Worm (Caenorhabditis elegans) whole organism, L1 larva: ENCODE data around the gene C16C8.7.
A peak's percentile ranks its signal among the peaks of the same experiment; 100 is the strongest.

Source experiments
- C16A3.4 ChIP-seq: fragments of 150-350 bp; optimal IDR thresholded peaks from 2 replicates; lab custom pipeline; 2014; ENCODE audit warnings: missing biosample characterization, missing genetic modification characterization
- C34B4.2 ChIP-seq: sonication (generic microtip); optimal IDR thresholded peaks from 2 replicates; lab custom pipeline; 2017; ENCODE audit warnings: mild to moderate bottlenecking, missing genetic modification characterization, missing compliant biosample characterization
- Y116A8C.19 ChIP-seq: sonication (generic microtip); optimal IDR thresholded peaks from 2 replicates; lab custom pipeline; 2016; ENCODE audit warnings: missing compliant biosample characterization, missing genetic modification characterization, borderline replicate concordance
- alr-1 ChIP-seq: fragments of 200-800 bp; sonication (Bioruptor generic); optimal IDR thresholded peaks from 2 replicates; lab custom pipeline; 2018; ENCODE audit warnings: borderline replicate concordance, mild to moderate bottlenecking, missing genetic modification characterization, missing compliant biosample characterization
- aly-2 ChIP-seq: fragments of 150-350 bp; optimal IDR thresholded peaks from 2 replicates; lab custom pipeline; 2014; ENCODE audit warnings: missing biosample characterization, missing genetic modification characterization
- blmp-1 ChIP-seq: fragments of 150-350 bp; optimal IDR thresholded peaks from 2 replicates; lab custom pipeline; 2014; ENCODE audit warnings: missing biosample characterization, missing genetic modification characterization
- ceh-88 ChIP-seq: fragments of 200-800 bp; sonication (Bioruptor generic); IDR thresholded peaks from 2 replicates; pipeline ENCODE4 v1.3.6; 2022; ENCODE audit warnings: missing genetic modification characterization, missing compliant biosample characterization
- ceh-90 ChIP-seq: sonication (generic microtip); optimal IDR thresholded peaks from 2 replicates; lab custom pipeline; 2016; ENCODE audit warnings: missing genetic modification characterization, missing compliant biosample characterization
- ces-1 ChIP-seq: fragments of 150-350 bp; optimal IDR thresholded peaks from 2 replicates; lab custom pipeline; 2014; ENCODE audit warnings: missing biosample characterization, missing genetic modification reagents, missing genetic modification characterization
- dsc-1 ChIP-seq: sonication (generic microtip); optimal IDR thresholded peaks from 2 replicates; lab custom pipeline; 2016; ENCODE audit warnings: mild to moderate bottlenecking, missing genetic modification characterization, missing compliant biosample characterization
- efl-1 ChIP-seq, 4 experiments: fragments of 150-350 bp; optimal IDR thresholded peaks in 3 of 4; peaks in 1 of 4; 1 replicate in 1 of 4; 2 replicates in 3 of 4; lab custom pipeline; 2014; ENCODE audit warnings: missing biosample characterization in 2 of 4, missing genetic modification characterization in 2 of 4, missing genetic modification reagents in 2 of 4
- efl-3 ChIP-seq: fragments of 200-800 bp; sonication (Bioruptor generic); optimal IDR thresholded peaks from 2 replicates; lab custom pipeline; 2018; ENCODE audit warnings: mild to moderate bottlenecking, missing genetic modification characterization, missing compliant biosample characterization
- egl-13 ChIP-seq: sonication (generic microtip); optimal IDR thresholded peaks from 2 replicates; lab custom pipeline; 2016; ENCODE audit warnings: missing genotype, missing genetic modification reagents, missing genetic modification characterization, missing compliant biosample characterization
- egl-27 ChIP-seq, 2 experiments: fragments of 150-350 bp in 1 of 2; sonication (generic microtip); optimal IDR thresholded peaks; 3 replicates each; lab custom pipeline; 2017 to 2018; ENCODE audit warnings: missing biosample characterization in 2 of 2, missing genetic modification characterization in 2 of 2, missing genetic modification reagents in 2 of 2
- elt-3 ChIP-seq, 6 experiments: fragments of 150-350 bp in 1 of 6; sonication (generic microtip); optimal IDR thresholded peaks; 2 replicates each; lab custom pipeline; 2017 to 2018; ENCODE audit warnings: missing biosample characterization in 6 of 6, missing genetic modification characterization in 6 of 6, inconsistent platforms in 1 of 6
- ets-5 ChIP-seq: fragments of 200-800 bp; sonication (Bioruptor generic); IDR thresholded peaks from 2 replicates; pipeline ENCODE4 v1.3.6; 2022; ENCODE audit warnings: missing genetic modification characterization, missing compliant biosample characterization
- fkh-10 ChIP-seq: sonication (generic microtip); optimal IDR thresholded peaks from 2 replicates; lab custom pipeline; 2017; ENCODE audit warnings: missing biosample characterization, missing genetic modification reagents, missing genetic modification characterization
- fkh-4 ChIP-seq: sonication (generic microtip); optimal IDR thresholded peaks from 2 replicates; lab custom pipeline; 2016; ENCODE audit warnings: missing compliant biosample characterization, missing genetic modification characterization, borderline replicate concordance
- fkh-8 ChIP-seq: sonication (generic microtip); optimal IDR thresholded peaks from 2 replicates; lab custom pipeline; 2016; ENCODE audit warnings: mild to moderate bottlenecking, missing genetic modification characterization, missing compliant biosample characterization
- fos-1 ChIP-seq: fragments of 150-350 bp; optimal IDR thresholded peaks from 2 replicates; lab custom pipeline; 2014; ENCODE audit warnings: missing biosample characterization, missing genetic modification characterization
- grh-1 ChIP-seq: fragments of 200-800 bp; sonication (Bioruptor generic); IDR thresholded peaks from 2 replicates; pipeline ENCODE4 v1.3.6; 2022; ENCODE audit warnings: missing genetic modification reagents, missing genetic modification characterization, missing compliant biosample characterization
- hlh-17 ChIP-seq: fragments of 200-800 bp; sonication (Bioruptor generic); optimal IDR thresholded peaks from 2 replicates; lab custom pipeline; 2018; ENCODE audit warnings: missing genetic modification characterization, mild to moderate bottlenecking, missing compliant biosample characterization, moderate library complexity, borderline replicate concordance
- hlh-4 ChIP-seq: sonication (generic microtip); optimal IDR thresholded peaks from 2 replicates; lab custom pipeline; 2016; ENCODE audit warnings: mild to moderate bottlenecking, missing genetic modification characterization, missing compliant biosample characterization
- hpl-2 ChIP-seq: fragments of 150-350 bp; optimal IDR thresholded peaks from 2 replicates; lab custom pipeline; 2014; ENCODE audit warnings: missing biosample characterization, missing genetic modification reagents, missing genetic modification characterization
- jun-1 ChIP-seq: fragments of 150-350 bp; optimal IDR thresholded peaks from 2 replicates; lab custom pipeline; 2014; ENCODE audit warnings: missing biosample characterization, missing genetic modification reagents, missing genetic modification characterization
- lin-15B ChIP-seq: fragments of 150-350 bp; sonication (generic microtip); optimal IDR thresholded peaks from 3 replicates; lab custom pipeline; 2014; ENCODE audit warnings: missing biosample characterization, missing genetic modification characterization
- lin-39 ChIP-seq: fragments of 150-350 bp; optimal IDR thresholded peaks from 2 replicates; lab custom pipeline; 2014; ENCODE audit warnings: missing biosample characterization, missing genetic modification reagents, missing genetic modification characterization
- lsy-2 ChIP-seq, 2 experiments: fragments of 150-350 bp; optimal IDR thresholded peaks; 2 replicates each; lab custom pipeline; 2014; ENCODE audit warnings: missing biosample characterization in 2 of 2, missing genetic modification characterization in 2 of 2
- mab-9 ChIP-seq: fragments of 200-800 bp; sonication (Bioruptor generic); IDR thresholded peaks from 2 replicates; pipeline ENCODE4 v1.3.6; 2022; ENCODE audit warnings: missing genetic modification reagents, missing genetic modification characterization, missing compliant biosample characterization
- mef-2 ChIP-seq: fragments of 150-350 bp; optimal IDR thresholded peaks from 2 replicates; lab custom pipeline; 2014; ENCODE audit warnings: missing biosample characterization, missing genetic modification characterization
- mep-1 ChIP-seq: fragments of 150-350 bp; optimal IDR thresholded peaks from 2 replicates; lab custom pipeline; 2014; ENCODE audit warnings: missing biosample characterization, missing genetic modification characterization
- nhr-12 ChIP-seq: sonication (generic microtip); optimal IDR thresholded peaks from 2 replicates; lab custom pipeline; 2017; ENCODE audit warnings: missing biosample characterization, missing genetic modification characterization
- nhr-19 ChIP-seq: fragments of 200-800 bp; sonication (Bioruptor generic); conservative IDR thresholded peaks from 2 replicates; pipeline ENCODE4 v1.3.6; 2022; ENCODE audit warnings: missing genetic modification characterization, missing compliant biosample characterization
- nhr-20 ChIP-seq: sonication (generic microtip); optimal IDR thresholded peaks from 2 replicates; lab custom pipeline; 2016; ENCODE audit warnings: mild to moderate bottlenecking, missing genetic modification characterization, missing compliant biosample characterization
- nhr-28 ChIP-seq: fragments of 150-350 bp; optimal IDR thresholded peaks from 2 replicates; lab custom pipeline; 2014; ENCODE audit warnings: missing biosample characterization, missing genetic modification characterization
- nhr-71 ChIP-seq: sonication (generic microtip); optimal IDR thresholded peaks from 2 replicates; lab custom pipeline; 2016; ENCODE audit warnings: mild to moderate bottlenecking, missing genetic modification characterization, moderate library complexity, missing compliant biosample characterization
- nhr-84 ChIP-seq: sonication (generic microtip); optimal IDR thresholded peaks from 2 replicates; lab custom pipeline; 2017; ENCODE audit warnings: missing biosample characterization, missing genetic modification characterization
- rnt-1 ChIP-seq: sonication (generic microtip); optimal IDR thresholded peaks from 2 replicates; lab custom pipeline; 2016; ENCODE audit warnings: mild to moderate bottlenecking, missing genetic modification characterization, moderate library complexity, missing compliant biosample characterization
- skn-1 ChIP-seq: fragments of 150-350 bp; optimal IDR thresholded peaks from 2 replicates; lab custom pipeline; 2014; ENCODE audit warnings: missing biosample characterization, missing genetic modification characterization
- snpc-4 ChIP-seq: fragments of 150-350 bp; optimal IDR thresholded peaks from 2 replicates; lab custom pipeline; 2014; ENCODE audit warnings: missing biosample characterization, missing genetic modification characterization
- snu-23 ChIP-seq: sonication (generic microtip); optimal IDR thresholded peaks from 2 replicates; lab custom pipeline; 2016; ENCODE audit warnings: missing genetic modification characterization, missing compliant biosample characterization
- sptf-1 ChIP-seq: fragments of 150-350 bp; optimal IDR thresholded peaks from 2 replicates; lab custom pipeline; 2014; ENCODE audit warnings: missing biosample characterization, missing genetic modification characterization
- sup-37 ChIP-seq: fragments of 200-800 bp; sonication (Bioruptor generic); optimal IDR thresholded peaks from 2 replicates; lab custom pipeline; 2018; ENCODE audit warnings: mild to moderate bottlenecking, missing genetic modification characterization, missing compliant biosample characterization
- swsn-7 ChIP-seq: sonication (generic microtip); optimal IDR thresholded peaks from 2 replicates; lab custom pipeline; 2016; ENCODE audit warnings: missing genetic modification characterization, missing compliant biosample characterization
- tbx-2 ChIP-seq: sonication (generic microtip); optimal IDR thresholded peaks from 2 replicates; lab custom pipeline; 2016; ENCODE audit warnings: missing genetic modification characterization, missing compliant biosample characterization
- unc-62 ChIP-seq: fragments of 150-350 bp; optimal IDR thresholded peaks from 2 replicates; lab custom pipeline; 2014; ENCODE audit warnings: missing biosample characterization, missing genetic modification reagents, missing genetic modification characterization
- unc-98 ChIP-seq: fragments of 200-800 bp; sonication (Bioruptor generic); IDR thresholded peaks from 2 replicates; pipeline ENCODE4 v1.3.6; 2022; ENCODE audit warnings: missing genetic modification characterization, missing compliant biosample characterization
- vab-15 ChIP-seq: sonication (generic microtip); optimal IDR thresholded peaks from 2 replicates; lab custom pipeline; 2017; ENCODE audit warnings: missing genotype, mild to moderate bottlenecking, missing genetic modification characterization, missing compliant biosample characterization
- zag-1 ChIP-seq: fragments of 150-350 bp; optimal IDR thresholded peaks from 2 replicates; lab custom pipeline; 2014; ENCODE audit warnings: missing biosample characterization, missing genetic modification characterization
- zip-4 ChIP-seq: fragments of 200-800 bp; sonication (Bioruptor generic); optimal IDR thresholded peaks from 2 replicates; lab custom pipeline; 2018; ENCODE audit warnings: mild to moderate bottlenecking, missing genetic modification characterization, moderate library complexity, missing compliant biosample characterization
- ztf-11 ChIP-seq, 2 experiments: sonication (generic microtip); optimal IDR thresholded peaks; 2 replicates each; lab custom pipeline; 2016 to 2017; ENCODE audit warnings: missing genetic modification characterization in 2 of 2, missing biosample characterization in 1 of 2, missing compliant biosample characterization in 1 of 2

C16C8.7 gene

DNA sequence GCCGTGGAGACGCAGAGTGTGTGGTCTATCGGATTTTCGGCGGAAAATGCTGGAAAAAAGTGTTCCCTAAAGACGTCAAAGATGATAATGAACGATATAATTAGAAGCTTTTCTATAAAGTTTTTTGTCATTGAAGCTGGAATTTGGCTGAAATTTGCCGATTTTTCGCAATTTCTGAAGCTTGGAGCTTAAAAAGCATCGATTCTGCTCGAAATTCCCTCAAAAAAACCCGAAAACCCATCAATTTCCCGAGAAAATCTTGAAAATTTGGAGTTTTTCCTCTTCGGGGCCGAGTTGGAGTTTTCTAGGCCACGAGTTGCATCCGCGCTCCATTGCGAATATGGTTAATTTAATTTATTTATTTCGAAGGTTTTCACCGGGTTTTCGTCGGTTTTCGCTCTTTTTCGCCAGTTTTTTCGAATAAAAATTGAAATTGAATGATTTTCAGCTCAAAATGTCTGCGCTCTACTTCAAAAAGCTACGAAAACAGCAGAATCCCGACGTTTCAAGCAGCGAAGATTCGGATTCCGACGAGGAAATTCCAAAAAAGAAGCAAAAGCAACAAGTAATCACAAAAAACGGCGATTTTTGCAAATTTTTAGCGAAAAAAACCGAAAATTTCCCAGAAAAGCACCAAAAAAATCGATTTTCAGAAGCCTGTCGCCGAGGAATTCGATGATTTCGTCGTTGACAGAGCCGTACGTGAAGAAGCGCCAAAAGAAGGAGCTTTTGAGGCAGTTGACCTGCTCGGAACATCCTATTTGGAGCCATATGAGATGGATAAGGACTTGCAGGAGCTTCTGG lies 42.8 kb upstream of the C16C8.7 start, which contains the start of the genes col-71 and Y49F6B.2 (continued):
- TF ChIP-seq ceh-88, result peak; percentile 41; the same call in 1 of the 2 replicates
- no peak for TF ChIP-seq hpl-2 (GFP tag; lab: Kevin White, UChicago)
- peak; percentile 78 to 79 for TF ChIP-seq efl-1 (optimal IDR thresholded peaks at IDR 0.05; lab: Kevin White, UChicago)
- peak; percentile 80 to 97 for TF ChIP-seq efl-1 (GFP tag; optimal IDR thresholded peaks at IDR 0.05 in 1 of 2; lab: Kevin White, UChicago)
- peak; percentile 85 for TF ChIP-seq ces-1 (GFP tag; lab: Kevin White, UChicago)
- peak; percentile 80 for TF ChIP-seq unc-98 (GFP tag; lab: Robert Waterston, UW)
- TF ChIP-seq zip-4 (GFP tag; lab: Kevin White, UChicago), result no peak
- peak; percentile 86 for TF ChIP-seq mab-9
- TF ChIP-seq nhr-20 (tag; lab: Kevin White, UChicago), result peak; percentile 76
- TF ChIP-seq blmp-1, result peak; percentile 57
- TF ChIP-seq ceh-90 (tag; lab: Kevin White, UChicago), result peak; percentile 91
- TF ChIP-seq rnt-1, result peak; percentile 98
- TF ChIP-seq elt-3 (tag; optimal IDR thresholded peaks at IDR 0.05; lab: Kevin White, UChicago), result peak in 2 of 6 experiments; percentile 21 to 40
- TF ChIP-seq grh-1 (GFP tag; lab: Robert Waterston, UW), result peak; percentile 57
- no peak for TF ChIP-seq C34B4.2 (tag; lab: Kevin White, UChicago)
- peak; percentile 65 for TF ChIP-seq skn-1 (tag; lab: Kevin White, UChicago)
- peak; percentile 85 for TF ChIP-seq mep-1 (tag; lab: Kevin White, UChicago)
- TF ChIP-seq alr-1 (tag; lab: Kevin White, UChicago), result no peak
- TF ChIP-seq lin-39, result peak; percentile 64
- no peak for TF ChIP-seq nhr-12 (tag; lab: Kevin White, UChicago)
- peak; percentile 87 for TF ChIP-seq nhr-71
- peak; percentile 21 for TF ChIP-seq aly-2 (tag; lab: Kevin White, UChicago)
- peak; percentile 74 for TF ChIP-seq fkh-10 (GFP tag; lab: Kevin White, UChicago)
- TF ChIP-seq hlh-4 (tag; lab: Kevin White, UChicago), result no peak
- peak; percentile 32 for TF ChIP-seq Y116A8C.19 (tag; lab: Kevin White, UChicago)
- TF ChIP-seq fkh-4 (tag; lab: Kevin White, UChicago), result peak; percentile 95
- TF ChIP-seq ztf-11 (tag; optimal IDR thresholded peaks at IDR 0.05; lab: Kevin White, UChicago), result peak in 1 of 2 experiments; percentile 90
- TF ChIP-seq ets-5 (GFP tag; lab: Robert Waterston, UW), result no peak
- TF ChIP-seq fkh-8 (tag; lab: Kevin White, UChicago), result peak; percentile 86
- TF ChIP-seq tbx-2 (tag; lab: Kevin White, UChicago), result peak; percentile 89
- peak; percentile 91 for TF ChIP-seq egl-13 (tag; lab: Kevin White, UChicago)
- peak; percentile 31 for TF ChIP-seq jun-1
- TF ChIP-seq swsn-7 (tag; lab: Kevin White, UChicago), result peak; percentile 81
- TF ChIP-seq mef-2 (tag; lab: Kevin White, UChicago), result no peak
- TF ChIP-seq dsc-1 (tag; lab: Kevin White, UChicago), result peak; percentile 94
- peak; percentile 79 for TF ChIP-seq nhr-19 (GFP tag; lab: Robert Waterston, UW)
- peak; percentile 90 for TF ChIP-seq lin-15B (tag; lab: Kevin White, UChicago)
- TF ChIP-seq sptf-1 (tag; lab: Kevin White, UChicago), result no peak
- TF ChIP-seq hlh-17, result no peak
- TF ChIP-seq fos-1, result peak; percentile 64
- no peak for TF ChIP-seq egl-27 (tag; optimal IDR thresholded peaks at IDR 0.05; lab: Kevin White, UChicago)
- TF ChIP-seq sup-37 (GFP tag; lab: Kevin White, UChicago), result no peak
- TF ChIP-seq unc-62, result no peak
- TF ChIP-seq C16A3.4, result peak; percentile 72
- TF ChIP-seq vab-15 (tag; lab: Kevin White, UChicago), result peak; percentile 47
- TF ChIP-seq efl-3, result no peak
- TF ChIP-seq lsy-2 (tag; optimal IDR thresholded peaks at IDR 0.05; lab: Kevin White, UChicago), result peak; percentile 84 to 85
- TF ChIP-seq snu-23 (GFP tag; lab: Kevin White, UChicago), result peak; percentile 86
- no peak for TF ChIP-seq zag-1
- peak; percentile 58 for TF ChIP-seq snpc-4 (tag; lab: Kevin White, UChicago)
- no peak for TF ChIP-seq nhr-28 (tag; lab: Kevin White, UChicago)
- no peak for TF ChIP-seq nhr-84 (tag; lab: Kevin White, UChicago)
